Worm (Caenorhabditis elegans) whole organism, early embryonic: ENCODE data around the gene ugt-30.

Source experiments
- F13C5.2 ChIP-seq: sonication (generic microtip); optimal IDR thresholded peaks from 2 replicates; lab custom pipeline; 2017; ENCODE audit warnings: mild to moderate bottlenecking, missing genetic modification characterization, inconsistent platforms, missing compliant biosample characterization
- ama-1 ChIP-seq: fragments of 150-350 bp; optimal IDR thresholded peaks from 2 replicates; lab custom pipeline; 2014
- ceh-13 ChIP-seq: fragments of 200-800 bp; sonication (Bioruptor generic); optimal IDR thresholded peaks from 2 replicates; lab custom pipeline; 2018; ENCODE audit warnings: mild to moderate bottlenecking, missing genetic modification characterization, missing compliant biosample characterization
- ceh-36 ChIP-seq: sonication (generic microtip); optimal IDR thresholded peaks from 2 replicates; lab custom pipeline; 2016; ENCODE audit warnings: missing genetic modification characterization, inconsistent platforms, missing compliant biosample characterization
- ets-7 ChIP-seq: sonication (generic microtip); optimal IDR thresholded peaks from 2 replicates; lab custom pipeline; 2016; ENCODE audit warnings: missing genotype, missing genetic modification characterization, missing compliant biosample characterization
- hmbx-1 ChIP-seq: sonication (generic microtip); optimal IDR thresholded peaks from 2 replicates; lab custom pipeline; 2016; ENCODE audit warnings: mild to moderate bottlenecking, missing genetic modification characterization, missing compliant biosample characterization
- hmg-4 ChIP-seq: fragments of 200-800 bp; sonication (Bioruptor generic); optimal IDR thresholded peaks from 2 replicates; lab custom pipeline; 2018; ENCODE audit warnings: mild to moderate bottlenecking, missing genetic modification characterization, missing compliant biosample characterization
- pes-1 ChIP-seq: fragments of 200-800 bp; sonication (Bioruptor generic); IDR thresholded peaks from 2 replicates; pipeline ENCODE4 v1.3.6; 2022; ENCODE audit warnings: missing genetic modification reagents, missing genetic modification characterization, missing compliant biosample characterization
- tbx-11 ChIP-seq: fragments of 200-800 bp; sonication (Bioruptor generic); IDR thresholded peaks from 2 replicates; pipeline ENCODE4 v1.3.6; 2022; ENCODE audit warnings: missing genetic modification characterization, missing compliant biosample characterization
- tbx-37 ChIP-seq: fragments of 200-800 bp; sonication (Bioruptor generic); conservative IDR thresholded peaks from 2 replicates; pipeline ENCODE4 v1.3.6; 2022; ENCODE audit warnings: missing genetic modification reagents, missing genetic modification characterization, missing compliant biosample characterization
- tra-4 ChIP-seq: sonication (generic microtip); optimal IDR thresholded peaks from 2 replicates; lab custom pipeline; 2017; ENCODE audit warnings: missing genetic modification characterization, missing compliant biosample characterization

ce11 chrV:15139811-15140210 lies 14.7 kb upstream of the ugt-30 start:
- TF ChIP-seq F13C5.2 (tag; lab: Kevin White, UChicago), result no peak
- no peak for TF ChIP-seq tra-4 (tag; lab: Kevin White, UChicago)
- TF ChIP-seq tbx-37 (GFP tag; lab: Robert Waterston, UW), result no peak
- no peak for TF ChIP-seq ama-1 (lab: Kevin White, UChicago)
- TF ChIP-seq ets-7 (tag; lab: Kevin White, UChicago), result no peak
- TF ChIP-seq ceh-13 (GFP tag; lab: Kevin White, UChicago), result no peak
- TF ChIP-seq tbx-11, result no peak
- TF ChIP-seq hmbx-1 (tag; lab: Kevin White, UChicago), result no peak
- TF ChIP-seq ceh-36 (tag; lab: Kevin White, UChicago), result no peak
- no peak for TF ChIP-seq pes-1
- no peak for TF ChIP-seq hmg-4 (GFP tag; lab: Kevin White, UChicago)
